Worm (Caenorhabditis elegans): ENCODE measurements around the gene F41E6.12.

DNA sequence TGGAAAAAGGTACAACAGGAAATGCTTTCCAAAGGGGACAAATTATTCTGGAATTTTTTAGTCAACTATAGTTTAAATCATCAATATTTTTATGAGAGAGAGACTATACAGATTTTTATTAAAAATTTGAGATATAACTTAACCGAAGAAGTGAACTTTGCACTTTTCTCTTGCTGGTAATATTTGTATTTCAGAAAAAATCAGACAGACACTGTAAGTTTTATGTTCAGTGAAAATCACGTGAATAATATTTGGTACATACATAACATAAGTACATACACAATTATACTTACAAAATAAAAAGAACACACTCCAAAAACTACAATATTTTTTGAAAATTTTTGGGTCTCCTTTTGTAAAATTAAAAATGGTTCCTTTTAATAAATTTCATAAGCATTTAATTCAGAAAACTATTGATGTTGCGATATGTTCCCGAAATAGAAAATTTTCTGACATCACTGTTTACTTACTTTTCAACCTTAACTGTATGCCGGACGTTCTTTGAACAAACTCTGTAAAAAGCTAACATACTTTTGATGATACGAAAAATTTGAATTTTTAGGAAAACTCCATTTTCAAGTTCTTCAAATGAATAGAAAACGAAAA lies 8.8 kb upstream of the F41E6.12 start, which contains the start of the genes F28A12.10 and acd-4:
- TF ChIP-seq ahr-1 (tag; optimal IDR thresholded peaks at IDR 0.05) (no peak), pha-4 (tag; optimal IDR thresholded peaks at IDR 0.05) (no peak), C08G9.2 (tag; optimal IDR thresholded peaks at IDR 0.05) (no peak), ama-1 (optimal IDR thresholded peaks at IDR 0.05) (no peak), unc-55 (GFP tag; optimal IDR thresholded peaks at IDR 0.05) (no peak), hlh-8 (tag; optimal IDR thresholded peaks at IDR 0.05) (no peak), fax-1 (tag; optimal IDR thresholded peaks at IDR 0.05) (no peak), nfya-1 (tag; optimal IDR thresholded peaks at IDR 0.05) (no peak), ceh-48 (tag; optimal IDR thresholded peaks at IDR 0.05) (no peak), pha-2 (tag; optimal IDR thresholded peaks at IDR 0.05) (no peak), ceh-22 (tag; optimal IDR thresholded peaks at IDR 0.05) (no peak), pros-1 (tag; optimal IDR thresholded peaks at IDR 0.05) (no peak), fkh-10 (GFP tag; optimal IDR thresholded peaks at IDR 0.05) (no peak)
